Worm (Caenorhabditis elegans): Measurements from ENCODE around the gene W03C9.8.
A peak's percentile ranks its signal among the peaks of the same experiment; 100 is the strongest.

Gene W03C9.8

ce11 chrII:11928752-11929151, 19.8 kb upstream of the W03C9.8 start:
- TF ChIP-seq crh-2 (tag; optimal IDR thresholded peaks at IDR 0.05) (no peak), unc-62 (GFP tag; optimal IDR thresholded peaks at IDR 0.05) (no peak), peb-1 (tag; optimal IDR thresholded peaks at IDR 0.05) (no peak), nhr-25 (tag; optimal IDR thresholded peaks at IDR 0.05) (no peak), ztf-11 (tag; optimal IDR thresholded peaks at IDR 0.05) (no peak), blmp-1 (tag; optimal IDR thresholded peaks at IDR 0.05; ENCODE audit: insufficient read depth) (peak; percentile 77), R02D3.7 (tag; optimal IDR thresholded peaks at IDR 0.05) (no peak), aly-2 (tag; optimal IDR thresholded peaks at IDR 0.05) (no peak), dmd-4 (tag; optimal IDR thresholded peaks at IDR 0.05) (no peak), lin-13 (GFP tag; optimal IDR thresholded peaks at IDR 0.05) (no peak), ZK546.5 (tag; optimal IDR thresholded peaks at IDR 0.05) (no peak), elt-3 (tag; optimal IDR thresholded peaks at IDR 0.05) (no peak), C34F6.9 (tag; optimal IDR thresholded peaks at IDR 0.05) (no peak), ceh-16 (tag; optimal IDR thresholded peaks at IDR 0.05) (no peak), zag-1 (tag; optimal IDR thresholded peaks at IDR 0.05) (no peak), snpc-4 (tag; optimal IDR thresholded peaks at IDR 0.05) (no peak), sem-4 (tag; optimal IDR thresholded peaks at IDR 0.05) (peak; percentile 64)

DNA sequence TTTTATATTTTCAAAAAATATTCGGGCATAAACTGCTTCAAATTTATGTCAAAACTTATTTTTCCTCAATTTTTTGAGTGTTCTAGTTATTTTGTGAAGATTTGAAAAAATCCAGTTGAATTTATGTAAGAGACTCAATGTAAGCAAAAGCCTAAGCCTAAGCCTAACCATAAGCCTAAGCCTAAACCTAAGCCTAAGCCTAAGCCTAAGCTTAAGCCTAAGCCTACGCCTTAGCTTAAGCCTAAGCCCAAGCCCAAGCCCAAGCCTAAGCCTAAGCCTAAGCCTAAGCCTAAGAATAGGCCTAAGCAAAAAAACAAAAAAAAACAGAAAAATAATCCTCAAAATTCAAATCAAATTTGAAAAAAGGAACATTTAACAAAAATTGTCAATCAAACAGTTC, 18.4 kb upstream of the W03C9.8 start:
- TF ChIP-seq F13H6.1 (tag; optimal IDR thresholded peaks at IDR 0.05) (no peak), unc-55 (GFP tag; optimal IDR thresholded peaks at IDR 0.05) (no peak), mab-5 (tag; optimal IDR thresholded peaks at IDR 0.05) (no peak), nhr-129 (tag; optimal IDR thresholded peaks at IDR 0.05) (no peak), egl-27 (tag; optimal IDR thresholded peaks at IDR 0.05) (no peak), mbf-1 (tag; optimal IDR thresholded peaks at IDR 0.05) (no peak), ama-1 (optimal IDR thresholded peaks at IDR 0.05) (no peak), blmp-1 (tag; optimal IDR thresholded peaks at IDR 0.05; ENCODE audit: insufficient read depth) (no peak), ZK546.5 (tag; optimal IDR thresholded peaks at IDR 0.05) (no peak), peb-1 (tag; optimal IDR thresholded peaks at IDR 0.05) (no peak), sem-4 (tag; optimal IDR thresholded peaks at IDR 0.05) (no peak), nhr-10 (tag; optimal IDR thresholded peaks at IDR 0.05) (no peak), sma-9 (GFP tag; optimal IDR thresholded peaks at IDR 0.05) (no peak), sma-9 (tag; optimal IDR thresholded peaks at IDR 0.05) (no peak), nhr-11 (tag; optimal IDR thresholded peaks at IDR 0.05) (no peak), crh-2 (tag; optimal IDR thresholded peaks at IDR 0.05) (no peak)

- no peak for TF ChIP-seq ZK546.5 (tag; optimal IDR thresholded peaks at IDR 0.05)
- TF ChIP-seq fos-1 (tag; optimal IDR thresholded peaks at IDR 0.05), result no peak
- peak; percentile 31 for TF ChIP-seq blmp-1 (tag; optimal IDR thresholded peaks at IDR 0.05; ENCODE audit: insufficient read depth)
These were observed 13.3 kb upstream of the W03C9.8 start, which contains the start of gene lin-29 for ce11 chrII:11935266-11935665. Gene lin-29 (minus strand): TSS chrII:11935343.

ce11 chrII:11936393-11936792, 12.2 kb upstream of the W03C9.8 start:
- TF ChIP-seq fos-1 (tag; optimal IDR thresholded peaks at IDR 0.05), result peak; percentile 27
- no peak for TF ChIP-seq elt-3 (tag; optimal IDR thresholded peaks at IDR 0.05)
- no peak for TF ChIP-seq nhr-25 (tag; optimal IDR thresholded peaks at IDR 0.05)
- no peak for TF ChIP-seq zag-1 (tag; optimal IDR thresholded peaks at IDR 0.05)
- TF ChIP-seq egl-27 (tag; optimal IDR thresholded peaks at IDR 0.05), result no peak

- no peak for TF ChIP-seq ceh-82 (tag; optimal IDR thresholded peaks at IDR 0.05)
- TF ChIP-seq blmp-1 (tag; optimal IDR thresholded peaks at IDR 0.05; ENCODE audit: insufficient read depth), result peak; percentile 49
- no peak for TF ChIP-seq gmeb-1 (tag; optimal IDR thresholded peaks at IDR 0.05)
- TF ChIP-seq alr-1 (tag; optimal IDR thresholded peaks at IDR 0.05), result no peak
- TF ChIP-seq nhr-129 (tag; optimal IDR thresholded peaks at IDR 0.05), result no peak
- no peak for TF ChIP-seq sem-4 (tag; optimal IDR thresholded peaks at IDR 0.05)
- TF ChIP-seq zag-1 (tag; optimal IDR thresholded peaks at IDR 0.05), result no peak
- TF ChIP-seq unc-62 (GFP tag; optimal IDR thresholded peaks at IDR 0.05), result no peak
These were observed 4.4 kb downstream of the W03C9.8 start for ce11 chrII:11952963-11953362.

- TF ChIP-seq dmd-4 (tag; optimal IDR thresholded peaks at IDR 0.05) (no peak), unc-39 (tag; optimal IDR thresholded peaks at IDR 0.05) (no peak), peb-1 (tag; optimal IDR thresholded peaks at IDR 0.05) (no peak), ztf-4 (tag; optimal IDR thresholded peaks at IDR 0.05) (no peak), nhr-11 (tag; optimal IDR thresholded peaks at IDR 0.05) (no peak), ZK546.5 (tag; optimal IDR thresholded peaks at IDR 0.05) (no peak), blmp-1 (tag; optimal IDR thresholded peaks at IDR 0.05; ENCODE audit: insufficient read depth) (no peak), snpc-4 (tag; optimal IDR thresholded peaks at IDR 0.05) (no peak)
These were observed 5.6 kb downstream of the W03C9.8 start, which contains the start of gene W03C9.6 for ce11 chrII:11954208-11954607. Gene W03C9.6 (plus strand): TSS chrII:11954508.
